Fruit fly (Drosophila melanogaster) whole organism, embryonic: ENCODE data around the gene Taf2.

Experiments used
- Abd-B ChIP-seq: fragments of 200-800 bp; sonication (Bioruptor generic); optimal IDR thresholded peaks from 2 replicates; lab custom pipeline; 2018; ENCODE audit warnings: missing biosample characterization, mild to moderate bottlenecking, missing genetic modification characterization, moderate library complexity
- B-H2 ChIP-seq: fragments of 200-800 bp; sonication (Bioruptor generic); optimal IDR thresholded peaks from 2 replicates; lab custom pipeline; 2018; ENCODE audit warnings: missing biosample characterization, mild to moderate bottlenecking, missing genetic modification characterization
- CG12942 ChIP-seq: fragments of 200-800 bp; sonication (Bioruptor generic); optimal IDR thresholded peaks from 3 replicates; lab custom pipeline; 2016; ENCODE audit warnings: missing biosample characterization, missing genetic modification characterization
- CG17612 ChIP-seq: fragments of 200-800 bp; sonication (Bioruptor generic); IDR thresholded peaks from 2 replicates; pipeline ENCODE4 v1.3.6; 2022; ENCODE audit warnings: missing biosample characterization, missing genetic modification characterization
- CG7786 ChIP-seq: fragments of 200-800 bp; sonication (Bioruptor generic); optimal IDR thresholded peaks from 2 replicates; lab custom pipeline; 2016; ENCODE audit warnings: missing biosample characterization, missing genetic modification characterization
- CG9797 ChIP-seq: fragments of 200-800 bp; sonication (Bioruptor generic); optimal IDR thresholded peaks from 3 replicates; lab custom pipeline; 2018; ENCODE audit warnings: missing biosample characterization, mild to moderate bottlenecking, missing genetic modification characterization
- Sin3A ChIP-seq: fragments of >200 bp; optimal IDR thresholded peaks from 2 replicates; lab custom pipeline; 2018
- abd-A ChIP-seq: fragments of 200-800 bp; sonication (Bioruptor generic); optimal IDR thresholded peaks from 3 replicates; lab custom pipeline; 2019; ENCODE audit warnings: missing biosample characterization, mild to moderate bottlenecking, missing genetic modification characterization, moderate library complexity

dm6 chr3L:9864275-9865052 lies 24.0 kb downstream of the Taf2 start, which contains the start of the genes iPLA2-VIA and Ciz1:
- TF ChIP-seq CG7786 (no peak), CG12942 (GFP tag; lab: Kevin White, UChicago) (no peak), Abd-B (no peak), Sin3A (peak; percentile 93), CG9797 (GFP tag; lab: Kevin White, UChicago) (peak; percentile 82), B-H2 (GFP tag; lab: Kevin White, UChicago) (no peak), abd-A (tag; lab: Kevin White, UChicago) (no peak), CG17612 (GFP tag; lab: Robert Waterston, UW) (no peak)
